Fruit fly (Drosophila melanogaster) whole organism, embryonic: ENCODE measurements around the gene Chrac-14.

Source experiments
- Blimp-1 ChIP-seq: fragments of 200-800 bp; sonication (Bioruptor generic); optimal IDR thresholded peaks from 3 replicates; lab custom pipeline; 2018; ENCODE audit warnings: missing biosample characterization, missing genetic modification characterization, mild to moderate bottlenecking, moderate library complexity, missing genetic modification reagents
- CG10267 ChIP-seq: fragments of 200-800 bp; sonication (Bioruptor generic); optimal IDR thresholded peaks from 2 replicates; lab custom pipeline; 2018; ENCODE audit warnings: missing biosample characterization, mild to moderate bottlenecking, missing genetic modification characterization, moderate library complexity
- CG10462 ChIP-seq: fragments of 200-800 bp; sonication (Bioruptor generic); optimal IDR thresholded peaks from 2 replicates; lab custom pipeline; 2016; ENCODE audit warnings: missing biosample characterization, missing genetic modification characterization
- CG11504 ChIP-seq: fragments of 200-800 bp; sonication (Bioruptor generic); optimal IDR thresholded peaks from 3 replicates; lab custom pipeline; 2019; ENCODE audit warnings: missing biosample characterization, mild to moderate bottlenecking, missing genetic modification characterization, moderate library complexity
- CG11560 ChIP-seq: fragments of 200-800 bp; sonication (Bioruptor generic); IDR thresholded peaks from 3 replicates; pipeline ENCODE4 v1.3.6; 2022; ENCODE audit warnings: missing biosample characterization, missing genetic modification characterization
- CG13424 ChIP-seq: fragments of 200-800 bp; sonication (Bioruptor generic); optimal IDR thresholded peaks from 2 replicates; lab custom pipeline; 2019; ENCODE audit warnings: missing biosample characterization, mild to moderate bottlenecking, missing genetic modification characterization, moderate library complexity
- CG14710 ChIP-seq: fragments of 200-800 bp; sonication (Bioruptor generic); optimal IDR thresholded peaks from 3 replicates; lab custom pipeline; 2019; ENCODE audit warnings: missing biosample characterization, mild to moderate bottlenecking, missing genetic modification characterization, moderate library complexity
- CG15514 ChIP-seq: fragments of 200-800 bp; sonication (Bioruptor generic); optimal IDR thresholded peaks from 3 replicates; lab custom pipeline; 2017; ENCODE audit warnings: missing biosample characterization, missing genetic modification characterization, mild to moderate bottlenecking, moderate library complexity, missing genetic modification reagents
- CG17385 ChIP-seq: fragments of 200-800 bp; sonication (Bioruptor generic); optimal IDR thresholded peaks from 3 replicates; lab custom pipeline; 2018; ENCODE audit warnings: missing biosample characterization, mild to moderate bottlenecking, missing genetic modification characterization
- CG17912 ChIP-seq: fragments of 200-800 bp; sonication (Bioruptor generic); optimal IDR thresholded peaks from 2 replicates; lab custom pipeline; 2018; ENCODE audit warnings: missing biosample characterization, mild to moderate bottlenecking, missing genetic modification characterization
- CG2875 ChIP-seq: fragments of 200-800 bp; sonication (Bioruptor generic); optimal IDR thresholded peaks from 2 replicates; lab custom pipeline; 2017; ENCODE audit warnings: missing biosample characterization, mild to moderate bottlenecking, missing genetic modification characterization, missing genetic modification reagents
- CG30431 ChIP-seq: fragments of 200-800 bp; sonication (Bioruptor generic); optimal IDR thresholded peaks from 2 replicates; lab custom pipeline; 2017; ENCODE audit warnings: missing biosample characterization, missing genetic modification characterization
- CG4707 ChIP-seq: fragments of 200-800 bp; sonication (Bioruptor generic); optimal IDR thresholded peaks from 2 replicates; lab custom pipeline; 2018; ENCODE audit warnings: missing biosample characterization, mild to moderate bottlenecking, missing genetic modification characterization, moderate library complexity
- CG5180 ChIP-seq: fragments of 200-800 bp; sonication (Bioruptor generic); optimal IDR thresholded peaks from 3 replicates; lab custom pipeline; 2017; ENCODE audit warnings: missing biosample characterization, missing genetic modification characterization, mild to moderate bottlenecking, moderate library complexity, missing genetic modification reagents
- CG6654 ChIP-seq: fragments of 200-800 bp; sonication (Bioruptor generic); optimal IDR thresholded peaks from 2 replicates; lab custom pipeline; 2017; ENCODE audit warnings: missing biosample characterization, mild to moderate bottlenecking, missing genetic modification characterization
- CG8281 ChIP-seq: fragments of 200-800 bp; sonication (Bioruptor generic); optimal IDR thresholded peaks from 2 replicates; lab custom pipeline; 2018; ENCODE audit warnings: missing biosample characterization, mild to moderate bottlenecking, missing genetic modification characterization, moderate library complexity
- CG8478 ChIP-seq: fragments of >200 bp; optimal IDR thresholded peaks from 2 replicates; lab custom pipeline; 2018
- CG9437 ChIP-seq: fragments of 200-800 bp; sonication (Bioruptor generic); optimal IDR thresholded peaks from 2 replicates; lab custom pipeline; 2018; ENCODE audit warnings: missing biosample characterization, mild to moderate bottlenecking, missing genetic modification characterization
- CG9609 ChIP-seq: fragments of 200-800 bp; sonication (Bioruptor generic); optimal IDR thresholded peaks from 3 replicates; lab custom pipeline; 2016; ENCODE audit warnings: missing biosample characterization, missing genetic modification characterization
- CG9817 ChIP-seq: fragments of 200-800 bp; sonication (Bioruptor generic); optimal IDR thresholded peaks from 2 replicates; lab custom pipeline; 2018; ENCODE audit warnings: missing biosample characterization, mild to moderate bottlenecking, missing genetic modification characterization, moderate library complexity
- Camta ChIP-seq: fragments of 200-800 bp; sonication (Bioruptor generic); optimal IDR thresholded peaks from 2 replicates; lab custom pipeline; 2016; ENCODE audit warnings: missing biosample characterization, missing genetic modification characterization
- Dll ChIP-seq: fragments of 200-800 bp; sonication (Bioruptor generic); IDR thresholded peaks from 4 replicates; pipeline ENCODE4 v1.3.6; 2022; ENCODE audit warnings: missing biosample characterization, missing genetic modification characterization; ENCODE audit not compliant: partially characterized antibody
- Dp ChIP-seq: fragments of 200-800 bp; sonication (Bioruptor generic); optimal IDR thresholded peaks from 2 replicates; lab custom pipeline; 2018; ENCODE audit warnings: missing biosample characterization, mild to moderate bottlenecking, missing genetic modification characterization, moderate library complexity
- Dref ChIP-seq: fragments of 200-800 bp; sonication (Bioruptor generic); IDR thresholded peaks from 2 replicates; pipeline ENCODE4 v1.3.6; 2022; ENCODE audit warnings: missing biosample characterization, missing genetic modification characterization
- GATAe ChIP-seq: fragments of 200-800 bp; sonication (Bioruptor generic); conservative IDR thresholded peaks from 2 replicates; pipeline ENCODE4 v1.3.6; 2022; ENCODE audit warnings: missing biosample characterization, missing genetic modification characterization
- HLH4C ChIP-seq: fragments of 200-800 bp; sonication (Bioruptor generic); IDR thresholded peaks from 3 replicates; pipeline ENCODE4 v1.3.6; 2022; ENCODE audit warnings: missing biosample characterization, missing genetic modification characterization; ENCODE audit not compliant: partially characterized antibody
- MBD-R2 ChIP-seq: fragments of 200-800 bp; sonication (Bioruptor generic); IDR thresholded peaks from 2 replicates; pipeline ENCODE4 v1.3.6; 2022; ENCODE audit warnings: missing biosample characterization, missing genetic modification characterization
- Scr ChIP-seq: fragments of 200-800 bp; sonication (Bioruptor generic); IDR thresholded peaks from 2 replicates; pipeline ENCODE4 v1.3.6; 2022; ENCODE audit warnings: missing biosample characterization, missing genetic modification characterization; ENCODE audit not compliant: partially characterized antibody
- Sox100B ChIP-seq: fragments of 200-800 bp; sonication (Bioruptor generic); optimal IDR thresholded peaks from 3 replicates; lab custom pipeline; 2018; ENCODE audit warnings: missing biosample characterization, mild to moderate bottlenecking, missing genetic modification characterization
- Usf ChIP-seq: fragments of 200-800 bp; sonication (Bioruptor generic); optimal IDR thresholded peaks from 2 replicates; lab custom pipeline; 2017; ENCODE audit warnings: missing genotype, missing biosample characterization, missing genetic modification characterization
- Xrp1 ChIP-seq: fragments of 200-800 bp; sonication (Bioruptor generic); IDR thresholded peaks from 2 replicates; pipeline ENCODE4 v1.3.6; 2022; ENCODE audit warnings: missing biosample characterization, missing genetic modification characterization
- br ChIP-seq: fragments of >200 bp; optimal IDR thresholded peaks from 2 replicates; lab custom pipeline; 2017
- cg ChIP-seq: fragments of 200-800 bp; sonication (Bioruptor generic); optimal IDR thresholded peaks from 3 replicates; lab custom pipeline; 2019; ENCODE audit warnings: missing biosample characterization, mild to moderate bottlenecking, missing genetic modification characterization, moderate library complexity
- ems ChIP-seq: fragments of 200-800 bp; sonication (Bioruptor generic); optimal IDR thresholded peaks from 3 replicates; lab custom pipeline; 2016; ENCODE audit warnings: missing biosample characterization, missing genetic modification characterization
- exex ChIP-seq: fragments of 200-800 bp; sonication (Bioruptor generic); optimal IDR thresholded peaks from 4 replicates; lab custom pipeline; 2018; ENCODE audit warnings: missing biosample characterization, mild to moderate bottlenecking, missing genetic modification characterization, moderate library complexity
- fd64A ChIP-seq: fragments of 200-800 bp; sonication (Bioruptor generic); optimal IDR thresholded peaks from 3 replicates; lab custom pipeline; 2018; ENCODE audit warnings: missing biosample characterization, mild to moderate bottlenecking, missing genetic modification characterization
- grn ChIP-seq: fragments of 200-800 bp; sonication (Bioruptor generic); optimal IDR thresholded peaks from 3 replicates; lab custom pipeline; 2017; ENCODE audit warnings: missing biosample characterization, missing genetic modification characterization
- hkb ChIP-seq, 2 experiments: fragments of 200-800 bp in 1 of 2; fragments of >200 bp in 1 of 2; sonication (Bioruptor generic) in 1 of 2; IDR thresholded peaks in 1 of 2; optimal IDR thresholded peaks in 1 of 2; 2 replicates each; pipeline versions ENCODE4 v1.3.6 to Lab custom; 2017 to 2022; ENCODE audit warnings: missing biosample characterization in 1 of 2, missing genetic modification characterization in 1 of 2
- ind ChIP-seq: fragments of 200-800 bp; sonication (Bioruptor generic); optimal IDR thresholded peaks from 3 replicates; lab custom pipeline; 2016; ENCODE audit warnings: missing biosample characterization, missing genetic modification characterization
- kah ChIP-seq: fragments of 200-800 bp; sonication (Bioruptor generic); optimal IDR thresholded peaks from 2 replicates; lab custom pipeline; 2018; ENCODE audit warnings: missing biosample characterization, mild to moderate bottlenecking, missing genetic modification characterization
- lbe ChIP-seq: fragments of 200-800 bp; sonication (Bioruptor generic); optimal IDR thresholded peaks from 2 replicates; lab custom pipeline; 2016; ENCODE audit warnings: missing biosample characterization, mild to moderate bottlenecking, missing genetic modification characterization
- lov ChIP-seq, 2 experiments: fragments of 200-800 bp in 1 of 2; fragments of >200 bp in 1 of 2; sonication (Bioruptor generic) in 1 of 2; IDR thresholded peaks in 1 of 2; optimal IDR thresholded peaks in 1 of 2; 2 replicates in 1 of 2; 3 replicates in 1 of 2; pipeline versions ENCODE4 v1.3.6 to Lab custom; 2017 to 2022; ENCODE audit warnings: missing biosample characterization in 1 of 2, missing genetic modification characterization in 1 of 2
- nerfin-1 ChIP-seq: fragments of 200-800 bp; sonication (Bioruptor generic); optimal IDR thresholded peaks from 3 replicates; lab custom pipeline; 2019; ENCODE audit warnings: missing biosample characterization, mild to moderate bottlenecking, missing genetic modification characterization, moderate library complexity
- repo ChIP-seq: fragments of 200-800 bp; sonication (Bioruptor generic); optimal IDR thresholded peaks from 2 replicates; lab custom pipeline; 2016; ENCODE audit warnings: missing biosample characterization, missing genetic modification characterization
- stwl ChIP-seq: fragments of 200-800 bp; sonication (Bioruptor generic); optimal IDR thresholded peaks from 3 replicates; lab custom pipeline; 2018; ENCODE audit warnings: missing biosample characterization, mild to moderate bottlenecking, missing genetic modification characterization, moderate library complexity
- trem ChIP-seq: fragments of 200-800 bp; optimal IDR thresholded peaks from 3 replicates; lab custom pipeline; 2019; ENCODE audit warnings: missing biosample characterization, mild to moderate bottlenecking, missing genetic modification characterization, moderate library complexity
- unc-4 ChIP-seq: fragments of 200-800 bp; sonication (Bioruptor generic); IDR thresholded peaks from 2 replicates; pipeline ENCODE4 v1.3.6; 2022; ENCODE audit warnings: missing biosample characterization, missing genetic modification characterization; ENCODE audit not compliant: partially characterized antibody
- vfl ChIP-seq: fragments of 200-800 bp; sonication (Bioruptor generic); optimal IDR thresholded peaks from 2 replicates; lab custom pipeline; 2016; ENCODE audit warnings: missing biosample characterization, missing genetic modification characterization

Gene Chrac-14

dm6 chr2L:8399863-8400598, 37.2 kb upstream of the Chrac-14 start, which contains the start of gene CG31898 (continued):
- TF ChIP-seq CG30431 (GFP tag; lab: Kevin White, UChicago): no peak
- no peak for TF ChIP-seq ind
- no peak for TF ChIP-seq vfl (GFP tag; lab: Kevin White, UChicago)
- no peak for TF ChIP-seq repo (GFP tag; lab: Kevin White, UChicago)
- no peak for TF ChIP-seq GATAe (GFP tag; lab: Robert Waterston, UW)
- TF ChIP-seq exex: peak; percentile 34
- TF ChIP-seq CG11560 (tag; lab: Robert Waterston, UW): peak; percentile 96
- no peak for TF ChIP-seq CG6654
- no peak for TF ChIP-seq Usf (GFP tag; lab: Kevin White, UChicago)
- peak; percentile 45; the same call in 1 of the 3 replicates for TF ChIP-seq HLH4C (GFP tag; lab: Robert Waterston, UW)
- TF ChIP-seq grn: no peak
- TF ChIP-seq lov (optimal IDR thresholded peaks at IDR 0.05; lab: Kevin White, UChicago): no peak
- no peak for TF ChIP-seq lov (GFP tag; IDR thresholded peaks at IDR 0.05; lab: Robert Waterston, UW)
- TF ChIP-seq Dref (GFP tag; lab: Robert Waterston, UW): peak; percentile 78
- 0 out of 2 replicates have a peak, but pooled peaks have one; percentile 26 for TF ChIP-seq unc-4
- peak; percentile 64 for TF ChIP-seq MBD-R2 (GFP tag; lab: Robert Waterston, UW)
- TF ChIP-seq Dp: peak; percentile 94
- peak; percentile 52; the same call in 2 of the 4 replicates for TF ChIP-seq Dll (GFP tag; lab: Robert Waterston, UW)
- peak; percentile 21 for TF ChIP-seq trem (tag; lab: Kevin White, UChicago)
- no peak for TF ChIP-seq nerfin-1
- peak; percentile 23 for TF ChIP-seq CG10267 (tag; lab: Kevin White, UChicago)
- TF ChIP-seq CG9817: no peak
- TF ChIP-seq kah: no peak
- TF ChIP-seq stwl (tag; lab: Kevin White, UChicago): peak; percentile 58
- peak; percentile 47 for TF ChIP-seq lbe (GFP tag; lab: Kevin White, UChicago)
- TF ChIP-seq CG10462 (GFP tag; lab: Kevin White, UChicago): no peak
- TF ChIP-seq CG14710 (tag; lab: Kevin White, UChicago): peak; percentile 99
- no peak for TF ChIP-seq CG9437 (GFP tag; lab: Kevin White, UChicago)
- TF ChIP-seq CG9609 (GFP tag; lab: Kevin White, UChicago): no peak
- TF ChIP-seq CG17912 (GFP tag; lab: Kevin White, UChicago): no peak
- TF ChIP-seq CG15514 (GFP tag; lab: Kevin White, UChicago): peak; percentile 16
- no peak for TF ChIP-seq fd64A (GFP tag; lab: Kevin White, UChicago)
- TF ChIP-seq, all 482 proteins: peak for 24

- no peak for TF ChIP-seq CG8281 (tag; lab: Kevin White, UChicago)
- no peak for TF ChIP-seq Xrp1
- no peak for TF ChIP-seq Scr (GFP tag; lab: Robert Waterston, UW)
- TF ChIP-seq hkb (optimal IDR thresholded peaks at IDR 0.05; lab: Kevin White, UChicago): no peak
- TF ChIP-seq hkb (GFP tag; IDR thresholded peaks at IDR 0.05; lab: Robert Waterston, UW): no peak
- no peak for TF ChIP-seq CG11504 (tag; lab: Kevin White, UChicago)
- peak; percentile 96 for TF ChIP-seq CG5180
- no peak for TF ChIP-seq CG2875
- no peak for TF ChIP-seq CG13424
- TF ChIP-seq cg (GFP tag; lab: Kevin White, UChicago): no peak
- no peak for TF ChIP-seq CG4707
- TF ChIP-seq CG8478 (lab: Kevin White, UChicago): no peak
- no peak for TF ChIP-seq Camta (GFP tag; lab: Kevin White, UChicago)
- peak; percentile 22 for TF ChIP-seq Sox100B (GFP tag; lab: Kevin White, UChicago)
- no peak for TF ChIP-seq ems (GFP tag; lab: Kevin White, UChicago)
- no peak for TF ChIP-seq Blimp-1 (GFP tag; lab: Kevin White, UChicago)
- TF ChIP-seq CG17385 (GFP tag; lab: Kevin White, UChicago): peak; percentile 91
- TF ChIP-seq br (lab: Kevin White, UChicago): no peak
- TF ChIP-seq, all 482 proteins: peak for 3
These were observed 34.3 kb upstream of the Chrac-14 start, which contains the start of gene fy for dm6 chr2L:8402928-8403285. Gene fy (minus strand): TSS chr2L:8403280.
